Worm (Caenorhabditis elegans) whole organism, L2 larva: Measurements from ENCODE around the gene ZC262.2.
"Not testable (repeated sequence)": the region's sequence is repeated elsewhere in the genome, so short reads cannot be mapped to it uniquely, and the experiment has no call there.

Source experiments
- blmp-1 ChIP-seq: sonication (generic microtip); optimal IDR thresholded peaks from 2 replicates; lab custom pipeline; 2017; ENCODE audit warnings: missing genetic modification characterization, mild to moderate bottlenecking, missing compliant biosample characterization, antibody characterized with exemption, moderate library complexity; ENCODE audit not compliant: insufficient read depth
- lin-13 ChIP-seq: fragments of 150-350 bp; optimal IDR thresholded peaks from 2 replicates; lab custom pipeline; 2014; ENCODE audit warnings: missing biosample characterization, missing genetic modification reagents, missing genetic modification characterization
- nhr-11 ChIP-seq: fragments of 150-350 bp; optimal IDR thresholded peaks from 2 replicates; lab custom pipeline; 2014; ENCODE audit warnings: missing biosample characterization, missing genetic modification characterization
- nhr-12 ChIP-seq: fragments of 150-350 bp; optimal IDR thresholded peaks from 2 replicates; lab custom pipeline; 2014; ENCODE audit warnings: missing biosample characterization, missing genetic modification characterization
- nhr-23 ChIP-seq: fragments of 150-350 bp; optimal IDR thresholded peaks from 2 replicates; lab custom pipeline; 2014; ENCODE audit warnings: missing biosample characterization, missing genetic modification reagents, missing genetic modification characterization
- nhr-77 ChIP-seq: fragments of 150-350 bp; optimal IDR thresholded peaks from 2 replicates; lab custom pipeline; 2014; ENCODE audit warnings: missing biosample characterization, missing genetic modification characterization
- zag-1 ChIP-seq: fragments of 150-350 bp; optimal IDR thresholded peaks from 2 replicates; lab custom pipeline; 2014; ENCODE audit warnings: missing biosample characterization, missing genetic modification characterization

DNA sequence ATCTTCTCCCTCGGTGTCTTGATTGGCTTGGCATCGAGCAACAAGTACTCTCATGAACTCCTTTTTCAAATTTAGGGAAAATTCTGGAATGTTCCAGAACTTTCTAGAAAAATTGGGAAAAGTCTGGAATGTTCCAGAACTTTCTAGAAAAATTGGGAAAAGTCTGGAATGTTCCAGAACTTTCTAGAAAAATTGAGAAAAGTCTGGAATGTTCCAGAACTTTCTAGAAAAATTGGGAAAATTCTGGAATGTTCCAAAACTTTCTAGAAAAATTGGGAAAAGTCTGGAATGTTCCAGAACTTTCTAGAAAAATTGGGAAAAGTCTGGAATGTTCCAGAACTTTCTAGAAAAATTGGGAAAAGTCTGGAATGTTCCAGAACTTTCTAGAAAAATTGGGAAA is 12.4 kb downstream of the ZC262.2 start, which contains the start of gene ZC262.7:
- not testable (repeated sequence) for TF ChIP-seq blmp-1; lin-13 (GFP tag; lab: Kevin White, UChicago); nhr-77 (tag; lab: Kevin White, UChicago); nhr-23 (tag; lab: Kevin White, UChicago); zag-1; nhr-11 (tag; lab: Kevin White, UChicago); nhr-12 (tag; lab: Kevin White, UChicago)
